Worm (Caenorhabditis elegans) whole organism, L1 larva: ENCODE results near the gene ceh-14.

ENCODE experiments used
- ceh-82 ChIP-seq, 3 experiments: fragments of 150-350 bp in 1 of 3; sonication (generic microtip) in 2 of 3; optimal IDR thresholded peaks; 2 replicates each; lab custom pipeline; 2014 to 2017; ENCODE audit warnings: missing biosample characterization in 3 of 3, missing genetic modification characterization in 3 of 3
- ceh-88 ChIP-seq: fragments of 200-800 bp; sonication (Bioruptor generic); IDR thresholded peaks from 2 replicates; pipeline ENCODE4 v1.3.6; 2022; ENCODE audit warnings: missing genetic modification characterization, missing compliant biosample characterization
- ces-1 ChIP-seq: fragments of 150-350 bp; optimal IDR thresholded peaks from 2 replicates; lab custom pipeline; 2014; ENCODE audit warnings: missing biosample characterization, missing genetic modification reagents, missing genetic modification characterization
- dpl-1 ChIP-seq, 3 experiments: fragments of 150-350 bp in 2 of 3; sonication (generic microtip) in 1 of 3; optimal IDR thresholded peaks; 2 replicates each; lab custom pipeline; 2014 to 2017; ENCODE audit warnings: missing biosample characterization in 3 of 3, missing genetic modification characterization in 3 of 3, missing genetic modification reagents in 3 of 3
- isw-1 ChIP-seq: fragments of 200-800 bp; sonication (Bioruptor generic); IDR thresholded peaks from 2 replicates; pipeline ENCODE4 v1.3.6; 2022; ENCODE audit warnings: missing genetic modification characterization, missing compliant biosample characterization
- nhr-12 ChIP-seq: sonication (generic microtip); optimal IDR thresholded peaks from 2 replicates; lab custom pipeline; 2017; ENCODE audit warnings: missing biosample characterization, missing genetic modification characterization
- nhr-47 ChIP-seq: sonication (generic microtip); optimal IDR thresholded peaks from 2 replicates; lab custom pipeline; 2016; ENCODE audit warnings: mild to moderate bottlenecking, missing genetic modification characterization, moderate library complexity, missing compliant biosample characterization
- rnt-1 ChIP-seq: sonication (generic microtip); optimal IDR thresholded peaks from 2 replicates; lab custom pipeline; 2016; ENCODE audit warnings: mild to moderate bottlenecking, missing genetic modification characterization, moderate library complexity, missing compliant biosample characterization
- unc-62 ChIP-seq: fragments of 150-350 bp; optimal IDR thresholded peaks from 2 replicates; lab custom pipeline; 2014; ENCODE audit warnings: missing biosample characterization, missing genetic modification reagents, missing genetic modification characterization

- TF ChIP-seq ces-1 (GFP tag; lab: Kevin White, UChicago), result no peak
- no peak for TF ChIP-seq nhr-12 (tag; lab: Kevin White, UChicago)
- no peak for TF ChIP-seq rnt-1
- no peak for TF ChIP-seq ceh-82 (tag; optimal IDR thresholded peaks at IDR 0.05; lab: Kevin White, UChicago)
- TF ChIP-seq ceh-88 (GFP tag; lab: Robert Waterston, UW), result no peak
- no peak for TF ChIP-seq dpl-1 (GFP tag; optimal IDR thresholded peaks at IDR 0.05; lab: Kevin White, UChicago)
- no peak for TF ChIP-seq isw-1
- no peak for TF ChIP-seq unc-62
- TF ChIP-seq nhr-47 (tag; lab: Kevin White, UChicago), result no peak
Measured at ce11 chrX:7502807-7503206, 29.7 kb downstream of the ceh-14 start, which contains the start of gene F48E3.6.
